Fruit fly (Drosophila melanogaster): ENCODE data around the gene sob.

sob gene

dm6 chr2L:3582692-3583091 lies 2.1 kb upstream of the sob start:
- TF ChIP-seq h (optimal IDR thresholded peaks at IDR 0.05) (no peak), Sin3A (optimal IDR thresholded peaks at IDR 0.05) (no peak), psq (optimal IDR thresholded peaks at IDR 0.05) (no peak), ttk (optimal IDR thresholded peaks at IDR 0.05) (no peak), Myc (optimal IDR thresholded peaks at IDR 0.05) (no peak), insv (optimal IDR thresholded peaks at IDR 0.05) (no peak)

dm6 chr2L:3576520-3576919 lies 4.0 kb downstream of the sob start:
- TF ChIP-seq ttk (optimal IDR thresholded peaks at IDR 0.05) (no peak), Myc (optimal IDR thresholded peaks at IDR 0.05) (no peak), Sin3A (optimal IDR thresholded peaks at IDR 0.05) (no peak), insv (optimal IDR thresholded peaks at IDR 0.05) (no peak), h (optimal IDR thresholded peaks at IDR 0.05) (no peak), psq (optimal IDR thresholded peaks at IDR 0.05) (no peak)

dm6 chr2L:3575679-3576442 lies 4.7 kb downstream of the sob start, which contains the start of gene CG43815:
TSS of gene CG43815 (plus strand) at chr2L:3576210.
- TF ChIP-seq insv (optimal IDR thresholded peaks at IDR 0.05) (no peak), psq (optimal IDR thresholded peaks at IDR 0.05) (no peak), h (optimal IDR thresholded peaks at IDR 0.05) (no peak), Myc (optimal IDR thresholded peaks at IDR 0.05) (no peak), ttk (optimal IDR thresholded peaks at IDR 0.05) (no peak), Sin3A (optimal IDR thresholded peaks at IDR 0.05) (no peak)

- no peak for TF ChIP-seq psq (optimal IDR thresholded peaks at IDR 0.05)
- no peak for TF ChIP-seq h (optimal IDR thresholded peaks at IDR 0.05)
- TF ChIP-seq ttk (optimal IDR thresholded peaks at IDR 0.05), result no peak
- TF ChIP-seq Sin3A (optimal IDR thresholded peaks at IDR 0.05), result no peak
- no peak for TF ChIP-seq insv (optimal IDR thresholded peaks at IDR 0.05)
Measured at dm6 chr2L:3573907-3574306, 6.7 kb downstream of the sob start.

- TF ChIP-seq h (optimal IDR thresholded peaks at IDR 0.05), result no peak
- TF ChIP-seq Myc (optimal IDR thresholded peaks at IDR 0.05), result no peak
- no peak for TF ChIP-seq insv (optimal IDR thresholded peaks at IDR 0.05)
- TF ChIP-seq psq (optimal IDR thresholded peaks at IDR 0.05), result no peak
- no peak for TF ChIP-seq ttk (optimal IDR thresholded peaks at IDR 0.05)
- TF ChIP-seq Sin3A (optimal IDR thresholded peaks at IDR 0.05), result no peak
Measured at dm6 chr2L:3573172-3573755, 7.3 kb downstream of the sob start.

- TF ChIP-seq ttk (optimal IDR thresholded peaks at IDR 0.05), result no peak
- no peak for TF ChIP-seq h (optimal IDR thresholded peaks at IDR 0.05)
- no peak for TF ChIP-seq Sin3A (optimal IDR thresholded peaks at IDR 0.05)
Measured at dm6 chr2L:3572529-3573171, 7.9 kb downstream of the sob start.

DNA sequence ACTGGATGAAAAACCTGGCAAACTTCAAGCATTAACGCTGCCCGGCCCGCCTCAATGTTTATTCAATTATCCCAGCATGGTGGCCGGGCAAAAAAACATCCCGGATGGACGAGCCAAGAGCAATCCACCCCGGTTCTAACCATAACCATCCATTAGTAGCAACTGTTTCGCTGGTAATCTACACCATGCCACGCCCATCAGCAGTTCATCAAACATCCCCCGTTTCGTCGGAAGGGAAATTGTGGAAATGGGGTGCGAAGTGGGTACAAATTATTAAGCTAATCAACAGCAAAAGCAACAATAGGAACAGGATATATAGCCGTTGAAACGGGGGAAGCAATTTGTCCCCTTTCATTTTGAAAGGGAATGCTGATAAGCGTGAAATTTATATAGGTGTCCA lies 9.1 kb downstream of the sob start:
- TF ChIP-seq Sin3A (optimal IDR thresholded peaks at IDR 0.05) (no peak), psq (optimal IDR thresholded peaks at IDR 0.05) (no peak), insv (optimal IDR thresholded peaks at IDR 0.05) (no peak), h (optimal IDR thresholded peaks at IDR 0.05) (no peak), Myc (optimal IDR thresholded peaks at IDR 0.05) (no peak), ttk (optimal IDR thresholded peaks at IDR 0.05) (no peak)

dm6 chr2L:3570566-3570965 lies 10.0 kb downstream of the sob start:
- TF ChIP-seq insv (optimal IDR thresholded peaks at IDR 0.05) (no peak), Myc (optimal IDR thresholded peaks at IDR 0.05) (no peak), h (optimal IDR thresholded peaks at IDR 0.05) (no peak), psq (optimal IDR thresholded peaks at IDR 0.05) (no peak), ttk (optimal IDR thresholded peaks at IDR 0.05) (no peak), Sin3A (optimal IDR thresholded peaks at IDR 0.05) (no peak)

DNA sequence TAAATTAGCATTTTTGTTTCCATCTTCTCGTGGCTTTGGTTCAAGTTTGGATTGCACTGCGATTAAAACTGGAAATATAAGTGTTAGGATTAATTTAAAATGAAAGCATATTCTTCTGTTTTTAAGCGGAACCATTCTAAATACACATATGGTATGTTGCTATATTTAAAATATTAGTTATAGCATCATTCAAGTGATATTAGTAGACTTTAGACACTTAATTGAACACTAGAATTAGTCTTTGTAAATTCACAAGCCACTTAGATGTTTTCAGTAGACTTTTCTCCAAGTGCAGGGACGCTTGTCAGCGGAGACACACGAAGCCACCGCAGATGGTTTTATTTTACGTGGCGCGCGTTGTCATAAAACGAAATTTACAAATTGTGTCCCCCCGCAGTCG lies 10.7 kb downstream of the sob start:
- no peak for TF ChIP-seq Sin3A (optimal IDR thresholded peaks at IDR 0.05)

dm6 chr2L:3567394-3567793 lies 13.2 kb downstream of the sob start:
- TF ChIP-seq psq (optimal IDR thresholded peaks at IDR 0.05), result no peak
- TF ChIP-seq h (optimal IDR thresholded peaks at IDR 0.05), result no peak
- no peak for TF ChIP-seq insv (optimal IDR thresholded peaks at IDR 0.05)
- TF ChIP-seq Myc (optimal IDR thresholded peaks at IDR 0.05), result no peak
- TF ChIP-seq ttk (optimal IDR thresholded peaks at IDR 0.05), result no peak
- no peak for TF ChIP-seq Sin3A (optimal IDR thresholded peaks at IDR 0.05)

- TF ChIP-seq Sin3A (optimal IDR thresholded peaks at IDR 0.05), result no peak
Measured at dm6 chr2L:3566532-3566931, 14.0 kb downstream of the sob start.

DNA sequence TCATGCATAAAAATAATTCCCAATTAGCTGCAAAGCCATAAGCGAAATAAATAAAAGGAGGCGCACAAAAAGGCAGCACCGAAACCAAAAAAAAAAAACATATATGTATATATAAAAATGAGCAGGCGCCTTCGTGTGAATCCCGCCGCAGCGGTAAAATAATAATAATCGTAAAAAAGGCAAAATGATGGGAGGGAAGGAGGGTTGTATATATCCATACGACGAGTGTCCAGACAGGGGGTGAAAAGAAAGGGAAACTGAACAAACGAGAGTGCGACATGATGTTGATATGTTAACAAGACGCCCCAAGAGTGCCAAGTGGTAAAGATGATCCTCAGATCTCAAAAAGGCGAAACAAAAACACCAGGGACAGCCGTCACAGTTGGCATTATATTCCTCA lies 16.0 kb downstream of the sob start:
- no peak for TF ChIP-seq h (optimal IDR thresholded peaks at IDR 0.05)
- no peak for TF ChIP-seq ttk (optimal IDR thresholded peaks at IDR 0.05)
- TF ChIP-seq Myc (optimal IDR thresholded peaks at IDR 0.05), result no peak
- TF ChIP-seq insv (optimal IDR thresholded peaks at IDR 0.05), result no peak
- no peak for TF ChIP-seq psq (optimal IDR thresholded peaks at IDR 0.05)
- TF ChIP-seq Sin3A (optimal IDR thresholded peaks at IDR 0.05), result no peak

DNA sequence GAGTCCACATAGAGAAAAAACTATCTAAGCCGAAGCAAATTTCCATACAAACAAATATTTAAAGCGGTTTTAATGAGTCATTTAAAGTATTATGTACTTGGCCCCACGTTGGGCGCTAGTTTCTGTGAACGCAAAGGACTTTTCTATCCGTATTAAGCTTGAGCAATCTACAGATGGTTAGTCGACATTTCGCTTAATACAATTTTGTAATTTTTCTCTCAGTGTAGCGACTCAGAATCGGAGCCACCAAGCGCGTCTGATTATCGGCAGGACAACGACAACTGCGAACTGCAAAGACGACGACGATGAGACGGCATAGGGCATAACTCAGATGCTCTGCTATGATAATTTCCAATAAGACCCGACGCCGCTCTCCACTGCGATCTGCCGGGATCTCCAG lies 18.1 kb downstream of the sob start:
- no peak for TF ChIP-seq psq (optimal IDR thresholded peaks at IDR 0.05)
- TF ChIP-seq h (optimal IDR thresholded peaks at IDR 0.05), result no peak
- TF ChIP-seq Myc (optimal IDR thresholded peaks at IDR 0.05), result no peak
- TF ChIP-seq ttk (optimal IDR thresholded peaks at IDR 0.05), result no peak
- no peak for TF ChIP-seq insv (optimal IDR thresholded peaks at IDR 0.05)
- no peak for TF ChIP-seq Sin3A (optimal IDR thresholded peaks at IDR 0.05)

Measured in Kc167 (cell line).